Fruit fly (Drosophila melanogaster) whole organism, pupa: Measurements from ENCODE around the gene Gen.

ENCODE experiments used
- CG10348 ChIP-seq: fragments of 200-800 bp; sonication (Bioruptor generic); IDR thresholded peaks from 2 replicates; pipeline ENCODE4 v1.3.6; 2022; ENCODE audit warnings: missing biosample characterization, missing genetic modification characterization
- CG12605 ChIP-seq: fragments of 200-800 bp; sonication (Bioruptor generic); IDR thresholded peaks from 2 replicates; pipeline ENCODE4 v1.3.6; 2022; ENCODE audit warnings: missing biosample characterization, missing genetic modification characterization
- CG13204 ChIP-seq: fragments of 200-800 bp; sonication (Bioruptor generic); optimal IDR thresholded peaks from 2 replicates; lab custom pipeline; 2018; ENCODE audit warnings: missing biosample characterization, mild to moderate bottlenecking, missing genetic modification characterization, moderate library complexity
- CG14655 ChIP-seq: fragments of 200-800 bp; sonication (Bioruptor generic); optimal IDR thresholded peaks from 3 replicates; lab custom pipeline; 2017; ENCODE audit warnings: mild to moderate bottlenecking, missing biosample characterization, missing genetic modification reagents, missing genetic modification characterization
- CG15710 ChIP-seq: fragments of 200-800 bp; sonication (Bioruptor generic); optimal IDR thresholded peaks from 2 replicates; lab custom pipeline; 2018; ENCODE audit warnings: missing biosample characterization, mild to moderate bottlenecking, missing genetic modification characterization, moderate library complexity
- CG17806 ChIP-seq: fragments of 200-800 bp; sonication (Bioruptor generic); optimal IDR thresholded peaks from 2 replicates; lab custom pipeline; 2018; ENCODE audit warnings: missing biosample characterization, mild to moderate bottlenecking, missing genetic modification characterization, moderate library complexity
- CG32121 ChIP-seq: fragments of 200-800 bp; sonication (Bioruptor generic); IDR thresholded peaks from 2 replicates; pipeline ENCODE4 v1.3.6; 2022; ENCODE audit warnings: missing biosample characterization, missing genetic modification characterization
- CG34367 ChIP-seq: fragments of 200-800 bp; sonication (Bioruptor generic); optimal IDR thresholded peaks from 2 replicates; lab custom pipeline; 2018; ENCODE audit warnings: missing biosample characterization, mild to moderate bottlenecking, missing genetic modification characterization
- CG4496 ChIP-seq: fragments of 200-800 bp; sonication (Bioruptor generic); IDR thresholded peaks from 3 replicates; pipeline ENCODE4 v1.3.6; 2022; ENCODE audit warnings: missing biosample characterization, missing genetic modification characterization
- CG8159 ChIP-seq: fragments of 200-800 bp; sonication (Bioruptor generic); optimal IDR thresholded peaks from 3 replicates; lab custom pipeline; 2018; ENCODE audit warnings: missing biosample characterization, mild to moderate bottlenecking, missing genetic modification characterization, moderate library complexity
- CG8301 ChIP-seq: fragments of 200-800 bp; sonication (Bioruptor generic); optimal IDR thresholded peaks from 2 replicates; lab custom pipeline; 2018; ENCODE audit warnings: missing biosample characterization, mild to moderate bottlenecking, missing genetic modification characterization
- CG9948 ChIP-seq: fragments of 200-800 bp; sonication (Bioruptor generic); optimal IDR thresholded peaks from 2 replicates; lab custom pipeline; 2018; ENCODE audit warnings: missing biosample characterization, mild to moderate bottlenecking, missing genetic modification characterization, moderate library complexity
- D1 ChIP-seq: fragments of 200-800 bp; sonication (Bioruptor generic); optimal IDR thresholded peaks from 2 replicates; lab custom pipeline; 2018; ENCODE audit warnings: missing biosample characterization, mild to moderate bottlenecking, missing genetic modification characterization, moderate library complexity
- EcR ChIP-seq: fragments of 200-800 bp; sonication (Bioruptor generic); optimal IDR thresholded peaks from 3 replicates; lab custom pipeline; 2019; ENCODE audit warnings: missing biosample characterization, missing genetic modification characterization, mild to moderate bottlenecking, moderate library complexity, missing genetic modification reagents
- Ets98B ChIP-seq: fragments of 200-800 bp; sonication (Bioruptor generic); IDR thresholded peaks from 2 replicates; pipeline ENCODE4 v1.3.6; 2022; ENCODE audit warnings: missing biosample characterization, missing genetic modification characterization
- Pif1A ChIP-seq: fragments of 200-800 bp; sonication (Bioruptor generic); optimal IDR thresholded peaks from 3 replicates; lab custom pipeline; 2016; ENCODE audit warnings: missing biosample characterization, missing genetic modification characterization
- Pif1B ChIP-seq: fragments of 200-800 bp; sonication (Bioruptor generic); optimal IDR thresholded peaks from 3 replicates; lab custom pipeline; 2016; ENCODE audit warnings: missing biosample characterization, missing genetic modification characterization
- Snoo ChIP-seq: fragments of 200-800 bp; sonication (Bioruptor generic); optimal IDR thresholded peaks from 3 replicates; lab custom pipeline; 2017; ENCODE audit warnings: missing biosample characterization, mild to moderate bottlenecking, missing genetic modification characterization, inconsistent platforms
- rn ChIP-seq: fragments of 200-800 bp; sonication (Bioruptor generic); IDR thresholded peaks from 2 replicates; pipeline ENCODE4 v1.3.6; 2022; ENCODE audit warnings: missing biosample characterization, missing genetic modification characterization

Gen gene

dm6 chr3L:5127609-5128008 lies 24.6 kb downstream of the Gen start:
- TF ChIP-seq Pif1A (no peak), CG8301 (no peak), CG9948 (tag; lab: Kevin White, UChicago) (no peak), CG32121 (no peak), EcR (GFP tag; lab: Kevin White, UChicago) (peak; percentile 58), CG15710 (tag; lab: Kevin White, UChicago) (no peak), Snoo (tag; lab: Kevin White, UChicago) (no peak), CG4496 (GFP tag; lab: Robert Waterston, UW) (no peak), CG10348 (GFP tag; lab: Robert Waterston, UW) (no peak), CG8159 (tag; lab: Kevin White, UChicago) (peak; percentile 44)

- no peak for TF ChIP-seq rn (GFP tag; lab: Robert Waterston, UW)
- TF ChIP-seq Pif1B (GFP tag; lab: Kevin White, UChicago), result no peak
- TF ChIP-seq CG17806 (tag; lab: Kevin White, UChicago), result no peak
- TF ChIP-seq EcR (GFP tag; lab: Kevin White, UChicago), result no peak
- TF ChIP-seq CG9948 (tag; lab: Kevin White, UChicago), result no peak
- no peak for TF ChIP-seq Ets98B (GFP tag; lab: Robert Waterston, UW)
- no peak for TF ChIP-seq D1 (tag; lab: Kevin White, UChicago)
- TF ChIP-seq CG10348 (GFP tag; lab: Robert Waterston, UW), result no peak
- no peak for TF ChIP-seq Snoo (tag; lab: Kevin White, UChicago)
- TF ChIP-seq CG4496 (GFP tag; lab: Robert Waterston, UW), result no peak
Measured at dm6 chr3L:5125202-5125601, 27.0 kb downstream of the Gen start.

DNA sequence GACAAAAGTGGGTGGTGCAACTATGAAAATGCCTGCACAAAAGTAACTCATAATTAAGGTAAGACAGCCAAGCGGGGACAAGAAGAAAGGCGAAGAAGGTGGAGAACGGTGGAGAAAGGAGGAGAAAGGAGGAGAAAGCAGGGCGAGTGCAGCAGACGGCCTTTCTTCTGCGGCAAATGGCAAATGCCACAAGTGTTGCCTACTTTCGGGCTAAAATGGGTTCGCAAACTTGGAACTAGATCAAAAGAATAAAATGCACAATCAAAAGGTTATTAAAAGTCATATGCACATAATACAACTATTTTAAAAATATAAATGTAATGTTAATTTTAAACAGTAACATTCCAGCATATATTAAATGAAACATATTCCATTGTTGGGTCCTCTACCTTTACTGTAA lies 50.1 kb downstream of the Gen start:
- TF ChIP-seq Pif1B (GFP tag; lab: Kevin White, UChicago) (no peak), Snoo (tag; lab: Kevin White, UChicago) (no peak), D1 (tag; lab: Kevin White, UChicago) (no peak), CG34367 (tag; lab: Kevin White, UChicago) (no peak), CG14655 (GFP tag; lab: Kevin White, UChicago) (no peak), CG12605 (GFP tag; lab: Robert Waterston, UW) (no peak), CG9948 (tag; lab: Kevin White, UChicago) (no peak), CG13204 (no peak), Ets98B (GFP tag; lab: Robert Waterston, UW) (no peak)
- TF ChIP-seq, all 21 proteins: peak for 0
